Worm (Caenorhabditis elegans): Measurements from ENCODE around the gene F47F2.3.

ce11 chrX:3895577-3895976 lies at the start of gene F47F2.3:
- TF ChIP-seq lin-39 (tag; optimal IDR thresholded peaks at IDR 0.05): no peak
- no peak for TF ChIP-seq nhr-77 (tag; optimal IDR thresholded peaks at IDR 0.05)
- no peak for TF ChIP-seq nhr-76 (tag; optimal IDR thresholded peaks at IDR 0.05)
- no peak for TF ChIP-seq pha-4 (tag; optimal IDR thresholded peaks at IDR 0.05)
- no peak for TF ChIP-seq jun-1 (tag; optimal IDR thresholded peaks at IDR 0.05)
- TF ChIP-seq sea-2 (GFP tag; optimal IDR thresholded peaks at IDR 0.05): no peak
- TF ChIP-seq elt-2 (tag; optimal IDR thresholded peaks at IDR 0.05): no peak

Measured in whole organism, L3 larva.